Worm (Caenorhabditis elegans): ENCODE data around the gene Y69A2AR.50.

Gene Y69A2AR.50

DNA sequence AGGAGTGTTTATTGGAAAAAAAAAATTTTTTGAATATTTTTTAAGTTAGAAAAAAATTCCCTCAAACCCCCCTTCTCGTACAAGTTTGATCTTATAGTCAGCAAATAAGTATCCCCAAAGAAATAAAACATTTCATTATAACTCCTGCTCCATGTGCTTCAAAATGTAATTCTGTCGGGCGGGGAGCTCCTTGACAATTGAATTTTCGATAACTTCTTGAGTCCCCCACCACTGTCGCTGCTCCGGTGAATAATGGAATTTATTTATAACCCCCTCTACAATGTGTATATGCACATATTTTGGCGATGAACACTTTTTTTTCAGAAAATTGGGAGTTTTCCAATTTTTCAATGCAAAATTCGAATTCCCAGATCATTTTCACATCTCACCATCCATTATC, 24.4 kb upstream of the Y69A2AR.50 start:
- TF ChIP-seq sma-9 (GFP tag; optimal IDR thresholded peaks at IDR 0.05) (no peak), sma-9 (tag; optimal IDR thresholded peaks at IDR 0.05) (no peak), mdl-1 (tag; optimal IDR thresholded peaks at IDR 0.05) (no peak), elt-3 (tag; optimal IDR thresholded peaks at IDR 0.05) (no peak), lin-11 (tag; optimal IDR thresholded peaks at IDR 0.05) (no peak), C34F6.9 (tag; optimal IDR thresholded peaks at IDR 0.05) (no peak), elt-1 (tag; optimal IDR thresholded peaks at IDR 0.05) (no peak), nhr-10 (tag; optimal IDR thresholded peaks at IDR 0.05) (no peak), gmeb-1 (tag; optimal IDR thresholded peaks at IDR 0.05) (no peak), Y55F3AM.14 (GFP tag; optimal IDR thresholded peaks at IDR 0.05) (no peak), snpc-4 (tag; optimal IDR thresholded peaks at IDR 0.05) (no peak)

DNA sequence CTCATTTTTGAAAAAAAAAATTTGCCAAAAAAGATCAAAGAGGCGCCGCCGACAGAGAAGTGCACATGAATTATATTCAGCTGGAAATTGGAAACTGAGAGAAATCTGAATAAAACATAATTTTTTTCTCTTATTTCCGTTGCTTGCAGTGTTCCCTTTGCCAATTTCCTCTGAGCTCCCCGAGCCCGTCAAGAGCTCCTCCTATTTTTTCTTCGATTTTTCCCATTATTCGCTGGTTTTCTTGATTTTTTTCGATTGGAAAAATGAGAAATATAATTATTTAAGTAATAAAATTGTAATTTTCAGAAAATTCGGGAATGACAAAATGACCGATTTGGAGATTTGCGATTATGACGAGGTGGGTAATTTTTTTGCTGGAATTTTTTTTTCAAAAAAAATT, 20.2 kb upstream of the Y69A2AR.50 start, which contains the start of gene sprr-3:
Gene sprr-3, plus strand, starts transcription at position 301 of the 400 bp plus-strand sequence.
- TF ChIP-seq F13H6.1 (tag; optimal IDR thresholded peaks at IDR 0.05) (no peak), lin-39 (tag; optimal IDR thresholded peaks at IDR 0.05) (no peak), lin-11 (tag; optimal IDR thresholded peaks at IDR 0.05) (no peak), ceh-82 (tag; optimal IDR thresholded peaks at IDR 0.05) (no peak)

DNA sequence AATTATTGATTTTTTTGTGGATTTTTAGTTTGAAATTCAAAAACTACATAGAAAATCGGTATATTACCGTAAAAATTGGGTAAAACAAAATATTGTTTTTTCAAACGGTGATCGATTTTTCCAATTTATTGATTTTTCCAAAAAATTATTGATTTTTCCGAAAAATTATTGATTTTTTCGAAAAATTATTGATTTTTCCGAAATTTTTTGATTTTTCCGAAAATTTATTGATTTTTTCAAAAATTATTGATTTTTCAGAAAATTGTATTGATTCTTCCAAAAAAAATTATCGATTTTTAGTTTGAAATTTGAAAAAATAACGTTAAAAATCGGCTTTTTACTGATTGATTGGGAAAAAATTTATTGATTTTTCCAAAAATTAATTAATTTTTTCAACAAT, 13.4 kb upstream of the Y69A2AR.50 start:
- TF ChIP-seq dmd-4 (tag; optimal IDR thresholded peaks at IDR 0.05), result no peak
- TF ChIP-seq alr-1 (tag; optimal IDR thresholded peaks at IDR 0.05), result no peak
- no peak for TF ChIP-seq nhr-23 (tag; optimal IDR thresholded peaks at IDR 0.05)
- TF ChIP-seq nhr-25 (tag; optimal IDR thresholded peaks at IDR 0.05), result no peak
- TF ChIP-seq lin-11 (tag; optimal IDR thresholded peaks at IDR 0.05), result no peak
- TF ChIP-seq snpc-4 (tag; optimal IDR thresholded peaks at IDR 0.05), result no peak
- TF ChIP-seq Y55F3AM.14 (GFP tag; optimal IDR thresholded peaks at IDR 0.05), result no peak
- no peak for TF ChIP-seq crh-2 (tag; optimal IDR thresholded peaks at IDR 0.05)

- TF ChIP-seq sma-9 (GFP tag; optimal IDR thresholded peaks at IDR 0.05) (no peak), sma-9 (tag; optimal IDR thresholded peaks at IDR 0.05) (no peak), mab-5 (tag; optimal IDR thresholded peaks at IDR 0.05) (no peak), nhr-6 (tag; optimal IDR thresholded peaks at IDR 0.05) (no peak), ZK546.5 (tag; optimal IDR thresholded peaks at IDR 0.05) (no peak), mbf-1 (tag; optimal IDR thresholded peaks at IDR 0.05) (no peak), C34F6.9 (tag; optimal IDR thresholded peaks at IDR 0.05) (no peak), alr-1 (tag; optimal IDR thresholded peaks at IDR 0.05) (no peak), ceh-16 (tag; optimal IDR thresholded peaks at IDR 0.05) (no peak), gmeb-1 (tag; optimal IDR thresholded peaks at IDR 0.05) (no peak), blmp-1 (tag; optimal IDR thresholded peaks at IDR 0.05; ENCODE audit: insufficient read depth) (no peak), nhr-129 (tag; optimal IDR thresholded peaks at IDR 0.05) (no peak)
Measured at ce11 chrIV:2549542-2549941, 12.6 kb upstream of the Y69A2AR.50 start.

DNA sequence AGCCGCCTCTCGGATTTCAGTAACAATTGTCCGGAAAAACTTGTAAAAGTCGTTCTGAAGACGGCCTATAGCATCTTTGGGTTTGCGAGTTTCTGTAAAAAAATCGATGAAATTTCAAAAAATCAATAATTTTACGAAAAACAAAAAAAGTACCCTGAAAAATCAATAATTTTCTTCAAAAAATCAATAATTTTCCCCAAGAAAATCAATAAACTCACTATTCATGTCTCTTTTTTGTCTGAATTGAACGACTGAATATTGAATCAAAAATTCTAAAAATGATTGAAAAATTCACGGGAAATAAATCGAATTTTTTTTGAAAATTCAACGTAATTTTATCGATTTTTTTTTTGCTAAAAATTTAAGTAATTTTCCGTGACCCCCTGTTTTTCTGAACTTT, 10.8 kb upstream of the Y69A2AR.50 start, which contains the start of gene Y69A2AR.23:
Gene Y69A2AR.23, minus strand, starts transcription at position 267 of the 400 bp plus-strand sequence.
- no peak for TF ChIP-seq unc-39 (tag; optimal IDR thresholded peaks at IDR 0.05)
- TF ChIP-seq sem-4 (tag; optimal IDR thresholded peaks at IDR 0.05), result no peak
- TF ChIP-seq ztf-11 (tag; optimal IDR thresholded peaks at IDR 0.05), result no peak
- TF ChIP-seq dmd-4 (tag; optimal IDR thresholded peaks at IDR 0.05), result no peak
- no peak for TF ChIP-seq peb-1 (tag; optimal IDR thresholded peaks at IDR 0.05)
- no peak for TF ChIP-seq crh-2 (tag; optimal IDR thresholded peaks at IDR 0.05)
- no peak for TF ChIP-seq lin-39 (tag; optimal IDR thresholded peaks at IDR 0.05)
- TF ChIP-seq nhr-23 (tag; optimal IDR thresholded peaks at IDR 0.05), result no peak
- TF ChIP-seq R02D3.7 (tag; optimal IDR thresholded peaks at IDR 0.05), result no peak
- no peak for TF ChIP-seq skn-1 (tag; optimal IDR thresholded peaks at IDR 0.05)
- no peak for TF ChIP-seq sma-3 (GFP tag; optimal IDR thresholded peaks at IDR 0.05)
- no peak for TF ChIP-seq nhr-237 (tag; optimal IDR thresholded peaks at IDR 0.05)
- no peak for TF ChIP-seq ceh-16 (tag; optimal IDR thresholded peaks at IDR 0.05)
- no peak for TF ChIP-seq snpc-4 (tag; optimal IDR thresholded peaks at IDR 0.05)
- TF ChIP-seq blmp-1 (tag; optimal IDR thresholded peaks at IDR 0.05; ENCODE audit: insufficient read depth), result no peak

- no peak for TF ChIP-seq nhr-6 (tag; optimal IDR thresholded peaks at IDR 0.05)
- TF ChIP-seq nhr-11 (tag; optimal IDR thresholded peaks at IDR 0.05), result no peak
- no peak for TF ChIP-seq nhr-10 (tag; optimal IDR thresholded peaks at IDR 0.05)
- no peak for TF ChIP-seq lsy-2 (tag; optimal IDR thresholded peaks at IDR 0.05)
- TF ChIP-seq sma-9 (GFP tag; optimal IDR thresholded peaks at IDR 0.05), result no peak
- no peak for TF ChIP-seq sma-9 (tag; optimal IDR thresholded peaks at IDR 0.05)
- TF ChIP-seq aly-2 (tag; optimal IDR thresholded peaks at IDR 0.05), result no peak
- no peak for TF ChIP-seq lin-11 (tag; optimal IDR thresholded peaks at IDR 0.05)
- TF ChIP-seq ceh-16 (tag; optimal IDR thresholded peaks at IDR 0.05), result no peak
- TF ChIP-seq gmeb-1 (tag; optimal IDR thresholded peaks at IDR 0.05), result no peak
- TF ChIP-seq lin-13 (GFP tag; optimal IDR thresholded peaks at IDR 0.05), result no peak
- no peak for TF ChIP-seq fos-1 (tag; optimal IDR thresholded peaks at IDR 0.05)
- TF ChIP-seq lin-39 (tag; optimal IDR thresholded peaks at IDR 0.05), result no peak
- no peak for TF ChIP-seq elt-3 (tag; optimal IDR thresholded peaks at IDR 0.05)
Measured at ce11 chrIV:2551838-2552237, 10.3 kb upstream of the Y69A2AR.50 start.
